Fruit fly (Drosophila melanogaster) whole organism, embryonic: Measurements from ENCODE around the gene Sec8.

Experiments used
- Bgb ChIP-seq: fragments of 200-800 bp; sonication (Bioruptor generic); IDR thresholded peaks from 2 replicates; pipeline ENCODE4 v1.3.6; 2022; ENCODE audit warnings: missing biosample characterization, missing genetic modification characterization; ENCODE audit not compliant: partially characterized antibody
- CG10979 ChIP-seq: fragments of 200-800 bp; sonication (Bioruptor generic); optimal IDR thresholded peaks from 2 replicates; lab custom pipeline; 2018; ENCODE audit warnings: missing biosample characterization, mild to moderate bottlenecking, missing genetic modification characterization, moderate library complexity
- CG11398 ChIP-seq: fragments of 200-800 bp; sonication (Bioruptor generic); optimal IDR thresholded peaks from 2 replicates; lab custom pipeline; 2016; ENCODE audit warnings: missing biosample characterization, missing genetic modification characterization
- CG11723 ChIP-seq: fragments of 200-800 bp; sonication (Bioruptor generic); optimal IDR thresholded peaks from 2 replicates; lab custom pipeline; 2017; ENCODE audit warnings: missing biosample characterization, mild to moderate bottlenecking, missing genetic modification characterization
- CG12299 ChIP-seq: fragments of 200-800 bp; sonication (Bioruptor generic); optimal IDR thresholded peaks from 2 replicates; lab custom pipeline; 2018; ENCODE audit warnings: missing biosample characterization, mild to moderate bottlenecking, missing genetic modification characterization
- CG12744 ChIP-seq: fragments of 200-800 bp; sonication (Bioruptor generic); optimal IDR thresholded peaks from 2 replicates; lab custom pipeline; 2016; ENCODE audit warnings: missing biosample characterization, missing genetic modification characterization
- CG13287 ChIP-seq: fragments of 200-800 bp; sonication (Bioruptor generic); IDR thresholded peaks from 2 replicates; pipeline ENCODE4 v1.3.6; 2022; ENCODE audit warnings: missing biosample characterization, missing genetic modification characterization; ENCODE audit not compliant: partially characterized antibody
- CG13775 ChIP-seq: fragments of 200-800 bp; sonication (Bioruptor generic); optimal IDR thresholded peaks from 3 replicates; lab custom pipeline; 2017; ENCODE audit warnings: missing biosample characterization, mild to moderate bottlenecking, missing genetic modification characterization
- CG18011 ChIP-seq: fragments of 200-800 bp; sonication (Bioruptor generic); optimal IDR thresholded peaks from 2 replicates; lab custom pipeline; 2017; ENCODE audit warnings: missing biosample characterization, missing genetic modification characterization, mild to moderate bottlenecking, moderate library complexity, missing genotype
- CG2202 ChIP-seq: fragments of 200-800 bp; sonication (Bioruptor generic); optimal IDR thresholded peaks from 2 replicates; lab custom pipeline; 2018; ENCODE audit warnings: missing biosample characterization, mild to moderate bottlenecking, missing genetic modification characterization
- CG3847 ChIP-seq: fragments of 200-800 bp; sonication (Bioruptor generic); IDR thresholded peaks from 2 replicates; pipeline ENCODE4 v1.3.6; 2022; ENCODE audit warnings: missing biosample characterization, missing genetic modification characterization
- CG4820 ChIP-seq: fragments of 200-800 bp; sonication (Bioruptor generic); optimal IDR thresholded peaks from 3 replicates; lab custom pipeline; 2016; ENCODE audit warnings: missing biosample characterization, missing genetic modification characterization
- CG6683 ChIP-seq: fragments of 200-800 bp; sonication (Bioruptor generic); optimal IDR thresholded peaks from 2 replicates; lab custom pipeline; 2017; ENCODE audit warnings: missing biosample characterization, mild to moderate bottlenecking, missing genetic modification characterization, missing genetic modification reagents
- CG8359 ChIP-seq: fragments of 200-800 bp; sonication (Bioruptor generic); optimal IDR thresholded peaks from 2 replicates; lab custom pipeline; 2017; ENCODE audit warnings: missing biosample characterization, mild to moderate bottlenecking, missing genetic modification characterization, borderline replicate concordance
- CG8765 ChIP-seq: fragments of 200-800 bp; sonication (Bioruptor generic); IDR thresholded peaks from 2 replicates; pipeline ENCODE4 v1.3.6; 2022; ENCODE audit warnings: missing biosample characterization, missing genetic modification characterization
- CG8924 ChIP-seq: fragments of 200-800 bp; optimal IDR thresholded peaks from 3 replicates; lab custom pipeline; 2019; ENCODE audit warnings: missing biosample characterization, mild to moderate bottlenecking, missing genetic modification characterization, moderate library complexity
- CG9215 ChIP-seq: fragments of 200-800 bp; sonication (Bioruptor generic); IDR thresholded peaks from 2 replicates; pipeline ENCODE4 v1.3.6; 2022; ENCODE audit warnings: missing biosample characterization, missing genetic modification characterization
- Dad ChIP-seq: fragments of 200-800 bp; sonication (Bioruptor generic); optimal IDR thresholded peaks from 3 replicates; lab custom pipeline; 2016; ENCODE audit warnings: missing biosample characterization, missing genetic modification characterization
- Dip3 ChIP-seq: fragments of 200-800 bp; sonication (Bioruptor generic); optimal IDR thresholded peaks from 3 replicates; lab custom pipeline; 2016; ENCODE audit warnings: missing biosample characterization, missing genetic modification characterization
- Doc2 ChIP-seq: fragments of 200-800 bp; sonication (Bioruptor generic); IDR thresholded peaks from 2 replicates; pipeline ENCODE4 v1.3.6; 2022; ENCODE audit warnings: missing biosample characterization, missing genetic modification characterization
- Dp ChIP-seq: fragments of 200-800 bp; sonication (Bioruptor generic); optimal IDR thresholded peaks from 2 replicates; lab custom pipeline; 2018; ENCODE audit warnings: missing biosample characterization, mild to moderate bottlenecking, missing genetic modification characterization, moderate library complexity
- Ets65A ChIP-seq: fragments of 200-800 bp; sonication (Bioruptor generic); peaks from one replicate; lab custom pipeline; 2016; ENCODE audit warnings: missing biosample characterization, missing genetic modification characterization
- Gug ChIP-seq: fragments of 200-800 bp; sonication (Bioruptor generic); IDR thresholded peaks from 4 replicates; pipeline ENCODE4 v1.3.6; 2022; ENCODE audit warnings: missing biosample characterization, missing genetic modification characterization
- Hr3 ChIP-seq: fragments of 200-800 bp; sonication (Bioruptor generic); optimal IDR thresholded peaks from 3 replicates; lab custom pipeline; 2016; ENCODE audit warnings: missing biosample characterization, missing genetic modification characterization
- Hr51 ChIP-seq, 2 experiments: fragments of 200-800 bp; sonication (Bioruptor generic); optimal IDR thresholded peaks; 2 replicates in 1 of 2; 3 replicates in 1 of 2; lab custom pipeline; 2016 to 2018; ENCODE audit warnings: missing biosample characterization in 2 of 2, missing genetic modification characterization in 2 of 2, mild to moderate bottlenecking in 1 of 2, moderate library complexity in 1 of 2
- Optix ChIP-seq: fragments of 200-800 bp; sonication (Bioruptor generic); IDR thresholded peaks from 3 replicates; pipeline ENCODE4 v1.3.6; 2022; ENCODE audit warnings: missing biosample characterization, missing genetic modification characterization
- Rfx ChIP-seq: fragments of 200-800 bp; sonication (Bioruptor generic); IDR thresholded peaks from 2 replicates; pipeline ENCODE4 v1.3.6; 2022; ENCODE audit warnings: missing biosample characterization, missing genetic modification characterization
- Six4 ChIP-seq: fragments of 200-800 bp; sonication (Bioruptor generic); optimal IDR thresholded peaks from 2 replicates; lab custom pipeline; 2016; ENCODE audit warnings: missing biosample characterization, missing genetic modification characterization
- abd-A ChIP-seq: fragments of 200-800 bp; sonication (Bioruptor generic); optimal IDR thresholded peaks from 3 replicates; lab custom pipeline; 2019; ENCODE audit warnings: missing biosample characterization, mild to moderate bottlenecking, missing genetic modification characterization, moderate library complexity
- amos ChIP-seq: fragments of 200-800 bp; sonication (Bioruptor generic); IDR thresholded peaks from 2 replicates; pipeline ENCODE4 v1.3.6; 2022; ENCODE audit warnings: missing biosample characterization, missing genetic modification characterization; ENCODE audit not compliant: partially characterized antibody
- ara ChIP-seq: fragments of 200-800 bp; sonication (Bioruptor generic); IDR thresholded peaks from 2 replicates; pipeline ENCODE4 v1.3.6; 2022; ENCODE audit warnings: missing biosample characterization, missing genetic modification characterization
- ash1 ChIP-seq: fragments of 200-800 bp; sonication (Bioruptor generic); optimal IDR thresholded peaks from 2 replicates; lab custom pipeline; 2018; ENCODE audit warnings: missing biosample characterization, mild to moderate bottlenecking, missing genetic modification characterization
- chn ChIP-seq: fragments of 200-800 bp; sonication (Bioruptor generic); optimal IDR thresholded peaks from 2 replicates; lab custom pipeline; 2016; ENCODE audit warnings: missing biosample characterization, missing genetic modification characterization
- ci ChIP-seq: fragments of 200-800 bp; sonication (Bioruptor generic); IDR thresholded peaks from 3 replicates; pipeline ENCODE4 v1.3.6; 2022; ENCODE audit warnings: missing biosample characterization, missing genetic modification characterization
- crc ChIP-seq: fragments of 200-800 bp; sonication (Bioruptor generic); optimal IDR thresholded peaks from 2 replicates; lab custom pipeline; 2016; ENCODE audit warnings: missing biosample characterization, missing genetic modification characterization
- gcm ChIP-seq: fragments of 200-800 bp; sonication (Bioruptor generic); optimal IDR thresholded peaks from 2 replicates; lab custom pipeline; 2019; ENCODE audit warnings: missing biosample characterization, mild to moderate bottlenecking, missing genetic modification characterization, moderate library complexity
- gfzf ChIP-seq: fragments of 200-800 bp; sonication (Bioruptor generic); optimal IDR thresholded peaks from 2 replicates; lab custom pipeline; 2016; ENCODE audit warnings: missing biosample characterization, mild to moderate bottlenecking, missing genetic modification characterization, moderate library complexity
- lola ChIP-seq, 3 experiments: fragments of >200 bp in 2 of 3; fragments of 200-800 bp in 1 of 3; sonication (Bioruptor generic) in 1 of 3; optimal IDR thresholded peaks; 2 replicates each; lab custom pipeline; 2017 to 2019; ENCODE audit warnings: missing biosample characterization in 3 of 3, missing genetic modification characterization in 3 of 3, mild to moderate bottlenecking in 1 of 3, moderate library complexity in 1 of 3
- maf-S ChIP-seq: fragments of 200-800 bp; sonication (Bioruptor generic); optimal IDR thresholded peaks from 2 replicates; lab custom pipeline; 2016; ENCODE audit warnings: missing biosample characterization, missing genetic modification characterization
- psq ChIP-seq: fragments of 200-800 bp; sonication (Bioruptor generic); optimal IDR thresholded peaks from 2 replicates; lab custom pipeline; 2017; ENCODE audit warnings: missing biosample characterization, missing genetic modification characterization
- run ChIP-seq: fragments of 200-800 bp; sonication (Bioruptor generic); optimal IDR thresholded peaks from 3 replicates; lab custom pipeline; 2018; ENCODE audit warnings: missing biosample characterization, mild to moderate bottlenecking, missing genetic modification characterization
- sens-2 ChIP-seq: fragments of 200-800 bp; sonication (Bioruptor generic); IDR thresholded peaks from 2 replicates; pipeline ENCODE4 v1.3.6; 2022; ENCODE audit warnings: missing biosample characterization, missing genetic modification characterization
- shn ChIP-seq: fragments of 200-800 bp; sonication (Bioruptor generic); optimal IDR thresholded peaks from 3 replicates; lab custom pipeline; 2016; ENCODE audit warnings: missing biosample characterization, missing genetic modification characterization
- sima ChIP-seq: fragments of 200-800 bp; sonication (Bioruptor generic); optimal IDR thresholded peaks from 2 replicates; lab custom pipeline; 2016; ENCODE audit warnings: missing biosample characterization, missing genetic modification characterization
- slbo ChIP-seq: fragments of 200-800 bp; sonication (Bioruptor generic); IDR thresholded peaks from 2 replicates; pipeline ENCODE4 v1.3.6; 2022; ENCODE audit warnings: missing biosample characterization, missing genetic modification characterization
- tna ChIP-seq: fragments of 200-800 bp; sonication (Bioruptor generic); IDR thresholded peaks from 2 replicates; pipeline ENCODE4 v1.3.6; 2022; ENCODE audit warnings: missing biosample characterization, missing genetic modification characterization; ENCODE audit not compliant: partially characterized antibody
- vfl ChIP-seq: fragments of 200-800 bp; sonication (Bioruptor generic); optimal IDR thresholded peaks from 2 replicates; lab custom pipeline; 2016; ENCODE audit warnings: missing biosample characterization, missing genetic modification characterization
- zf30C ChIP-seq: fragments of 200-800 bp; sonication (Bioruptor generic); optimal IDR thresholded peaks from 3 replicates; lab custom pipeline; 2018; ENCODE audit warnings: missing biosample characterization, mild to moderate bottlenecking, missing genetic modification characterization

Sec8 gene

dm6 chr3R:5742278-5743196 is 16.3 kb downstream of the Sec8 start, which contains the start of the genes Sym and Madm:
Gene Sym, minus strand, starts transcription at chr3R:5742476.
Gene Madm, plus strand, starts transcription at chr3R:5742510.
- TF ChIP-seq CG6683 (GFP tag; lab: Kevin White, UChicago) = peak; percentile 2
- TF ChIP-seq ash1 (GFP tag; lab: Kevin White, UChicago) = no peak
- TF ChIP-seq crc = peak; percentile 23
- peak; percentile 33 for TF ChIP-seq CG18011 (GFP tag; lab: Kevin White, UChicago)
- peak; percentile 97 for TF ChIP-seq Ets65A (GFP tag; lab: Kevin White, UChicago)
- peak; percentile 1 for TF ChIP-seq psq (GFP tag; lab: Kevin White, UChicago)
- TF ChIP-seq sens-2 (GFP tag; lab: Robert Waterston, UW) = no peak
- peak; percentile 29 for TF ChIP-seq Dp
- TF ChIP-seq CG4820 = no peak
- TF ChIP-seq gfzf = peak; percentile 78
- TF ChIP-seq Dip3 (GFP tag; lab: Kevin White, UChicago) = peak; percentile 43
- TF ChIP-seq CG9215 (GFP tag; lab: Robert Waterston, UW) = no peak; the same call in none of the 2 replicates
- TF ChIP-seq chn (GFP tag; lab: Kevin White, UChicago) = peak; percentile 5
- TF ChIP-seq CG12299 (tag; lab: Kevin White, UChicago) = no peak
- TF ChIP-seq shn (GFP tag; lab: Kevin White, UChicago) = peak; percentile 19
- peak in 1 of 2 experiments; percentile 50 for TF ChIP-seq Hr51 (GFP tag; optimal IDR thresholded peaks at IDR 0.05; lab: Kevin White, UChicago)
- peak; percentile 86 for TF ChIP-seq CG13287 (GFP tag; lab: Robert Waterston, UW)
- peak; percentile 29; the same call in 1 of the 4 replicates for TF ChIP-seq Gug (GFP tag; lab: Robert Waterston, UW)
- TF ChIP-seq slbo (GFP tag; lab: Robert Waterston, UW) = peak; percentile 60
- peak; percentile 78 for TF ChIP-seq Bgb
- TF ChIP-seq vfl (GFP tag; lab: Kevin White, UChicago) = peak; percentile 54
- TF ChIP-seq maf-S (GFP tag; lab: Kevin White, UChicago) = peak; percentile 40
- TF ChIP-seq abd-A = no peak
- peak; percentile 51 for TF ChIP-seq CG13775 (GFP tag; lab: Kevin White, UChicago)
- peak; percentile 30 for TF ChIP-seq CG12744 (GFP tag; lab: Kevin White, UChicago)
- no peak for TF ChIP-seq ci (GFP tag; lab: Robert Waterston, UW)
- peak; percentile 21 for TF ChIP-seq gcm (GFP tag; lab: Kevin White, UChicago)
- TF ChIP-seq amos = peak; percentile 76
- no peak for TF ChIP-seq ara
- no peak for TF ChIP-seq CG11723 (GFP tag; lab: Kevin White, UChicago)
- TF ChIP-seq CG3847 (GFP tag; lab: Robert Waterston, UW) = peak; percentile 36; the same call in 1 of the 2 replicates
- TF ChIP-seq CG8359 (GFP tag; lab: Kevin White, UChicago) = no peak
- TF ChIP-seq CG2202 (tag; lab: Kevin White, UChicago) = no peak
- peak; percentile 7 for TF ChIP-seq Six4 (GFP tag; lab: Kevin White, UChicago)
- TF ChIP-seq Optix (GFP tag; lab: Robert Waterston, UW) = no peak
- peak; percentile 33 for TF ChIP-seq Hr3 (GFP tag; lab: Kevin White, UChicago)
- no peak for TF ChIP-seq sima (GFP tag; lab: Kevin White, UChicago)
- TF ChIP-seq zf30C = no peak
- peak; percentile 13 for TF ChIP-seq Dad (GFP tag; lab: Kevin White, UChicago)
- peak; percentile 56; the same call in 1 of the 2 replicates for TF ChIP-seq tna (GFP tag; lab: Robert Waterston, UW)
- no peak for TF ChIP-seq CG8765 (GFP tag; lab: Robert Waterston, UW)
- TF ChIP-seq Doc2 (GFP tag; lab: Robert Waterston, UW) = no peak
- peak in 1 of 3 experiments; percentile 40 for TF ChIP-seq lola (GFP tag; optimal IDR thresholded peaks at IDR 0.05; lab: Kevin White, UChicago)
- peak; percentile 44 for TF ChIP-seq CG8924 (tag; lab: Kevin White, UChicago)
- TF ChIP-seq Rfx (GFP tag; lab: Robert Waterston, UW) = peak; percentile 48; the same call in 1 of the 2 replicates
- TF ChIP-seq CG11398 (GFP tag; lab: Kevin White, UChicago) = peak; percentile 28
- TF ChIP-seq CG10979 (tag; lab: Kevin White, UChicago) = peak; percentile 4
- no peak for TF ChIP-seq run
